Worm (Caenorhabditis elegans): ENCODE measurements around the gene C55C3.3.

DNA sequence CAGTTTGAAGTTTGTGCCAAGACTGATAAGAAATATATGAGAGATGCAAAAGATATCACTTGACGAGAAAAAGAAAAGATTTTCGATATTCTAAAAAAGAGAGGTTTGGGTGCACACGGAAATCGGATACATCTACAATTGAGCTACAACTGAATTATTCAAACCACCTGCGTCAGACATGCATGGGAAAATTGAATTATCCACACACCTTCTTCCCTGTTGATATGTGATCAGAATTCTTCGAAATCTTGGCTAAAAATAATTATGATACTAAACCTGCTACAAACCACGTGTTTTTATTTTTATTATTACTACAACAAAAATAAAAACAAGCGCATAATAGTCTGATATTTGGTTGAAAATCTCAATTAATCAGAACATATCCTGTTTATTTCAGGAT is 26.9 kb upstream of the C55C3.3 start:
- TF ChIP-seq madf-10 (tag; optimal IDR thresholded peaks at IDR 0.05) (no peak), rpc-1 (optimal IDR thresholded peaks at IDR 0.05) (no peak), rpc-1 (tag; optimal IDR thresholded peaks at IDR 0.05) (no peak), F57A8.1 (GFP tag; optimal IDR thresholded peaks at IDR 0.05) (no peak), chd-7 (tag; optimal IDR thresholded peaks at IDR 0.05) (no peak)

All from whole organism, young adult.